Fruit fly (Drosophila melanogaster) whole organism, wandering third instar larva: Measurements from ENCODE around the gene CG1529.

Source experiments
- CG32264 ChIP-seq: fragments of 200-800 bp; sonication (Bioruptor generic); optimal IDR thresholded peaks from 2 replicates; lab custom pipeline; 2016; ENCODE audit warnings: missing biosample characterization, missing genetic modification characterization
- CG9705 ChIP-seq: fragments of 200-800 bp; sonication (Bioruptor generic); optimal IDR thresholded peaks from 2 replicates; lab custom pipeline; 2018; ENCODE audit warnings: missing biosample characterization, mild to moderate bottlenecking, missing genetic modification characterization
- CrebA ChIP-seq: fragments of 200-800 bp; sonication (Bioruptor generic); optimal IDR thresholded peaks from 2 replicates; lab custom pipeline; 2016; ENCODE audit warnings: missing biosample characterization, mild to moderate bottlenecking, missing genetic modification characterization, borderline replicate concordance
- Dfd ChIP-seq: fragments of >200 bp; optimal IDR thresholded peaks from 2 replicates; lab custom pipeline; 2017; ENCODE audit warnings: missing biosample characterization, missing genetic modification characterization
- HLH106 ChIP-seq: fragments of 200-800 bp; optimal IDR thresholded peaks from 3 replicates; lab custom pipeline; 2019; ENCODE audit warnings: missing biosample characterization, mild to moderate bottlenecking, missing genetic modification characterization, moderate library complexity
- Hnf4 ChIP-seq: fragments of 200-800 bp; sonication (Bioruptor generic); optimal IDR thresholded peaks from 2 replicates; lab custom pipeline; 2016; ENCODE audit warnings: missing biosample characterization, mild to moderate bottlenecking, missing genetic modification characterization
- Hr78 ChIP-seq: fragments of >200 bp; optimal IDR thresholded peaks from 2 replicates; lab custom pipeline; 2017; ENCODE audit warnings: missing biosample characterization, missing genetic modification characterization
- Hr83 ChIP-seq: fragments of 200-300 bp; sonication (Bioruptor generic); optimal IDR thresholded peaks from 2 replicates; lab custom pipeline; 2016; ENCODE audit warnings: missing biosample characterization, mild to moderate bottlenecking, missing genetic modification characterization, moderate library complexity; ENCODE audit not compliant: poor library complexity, severe bottlenecking
- Jra ChIP-seq: sonication (Bioruptor generic); optimal IDR thresholded peaks from 2 replicates; lab custom pipeline; 2016; ENCODE audit warnings: missing biosample characterization, missing genetic modification characterization
- Mio ChIP-seq: sonication (Bioruptor generic); optimal IDR thresholded peaks from 2 replicates; lab custom pipeline; 2016; ENCODE audit warnings: missing biosample characterization, missing genetic modification characterization
- Myc ChIP-seq: fragments of >200 bp; optimal IDR thresholded peaks from 2 replicates; lab custom pipeline; 2017
- N ChIP-seq: fragments of >200 bp; optimal IDR thresholded peaks from 2 replicates; lab custom pipeline; 2018; ENCODE audit warnings: missing biosample characterization, missing external identifiers, missing genetic modification characterization
- Rel ChIP-seq, 2 experiments: fragments of 200-800 bp; sonication (Bioruptor generic) in 1 of 2; optimal IDR thresholded peaks; 2 replicates in 1 of 2; 3 replicates in 1 of 2; lab custom pipeline; 2016 to 2019; ENCODE audit warnings: mild to moderate bottlenecking in 2 of 2, missing biosample characterization in 2 of 2, missing genetic modification characterization in 2 of 2, moderate library complexity in 1 of 2
- Sp1 ChIP-seq: fragments of 200-800 bp; sonication (Bioruptor generic); optimal IDR thresholded peaks from 3 replicates; lab custom pipeline; 2019; ENCODE audit warnings: missing biosample characterization, mild to moderate bottlenecking, missing genetic modification characterization, moderate library complexity
- br ChIP-seq: fragments of 200-800 bp; sonication (Bioruptor generic); optimal IDR thresholded peaks from 2 replicates; lab custom pipeline; 2016; ENCODE audit warnings: missing biosample characterization, missing genetic modification characterization
- brk ChIP-seq: fragments of 200-800 bp; sonication (Bioruptor generic); optimal IDR thresholded peaks from 2 replicates; lab custom pipeline; 2016; ENCODE audit warnings: missing biosample characterization, mild to moderate bottlenecking, missing genetic modification characterization
- dmrt93B ChIP-seq: fragments of 200-800 bp; sonication (Bioruptor generic); optimal IDR thresholded peaks from 2 replicates; lab custom pipeline; 2018; ENCODE audit warnings: missing biosample characterization, mild to moderate bottlenecking, missing genetic modification characterization
- ey ChIP-seq: fragments of 200-800 bp; sonication (Bioruptor generic); optimal IDR thresholded peaks from 2 replicates; lab custom pipeline; 2016; ENCODE audit warnings: missing biosample characterization, missing genetic modification characterization
- foxo ChIP-seq, 2 experiments: fragments of 200-800 bp; sonication (Bioruptor generic); optimal IDR thresholded peaks; 2 replicates in 1 of 2; 3 replicates in 1 of 2; lab custom pipeline; 2016 to 2017; ENCODE audit warnings: missing biosample characterization in 2 of 2, missing genetic modification characterization in 2 of 2
- fru ChIP-seq: fragments of 200-800 bp; sonication (Bioruptor generic); optimal IDR thresholded peaks from 3 replicates; lab custom pipeline; 2016; ENCODE audit warnings: missing biosample characterization, mild to moderate bottlenecking, missing genetic modification characterization
- h ChIP-seq: fragments of 200-800 bp; sonication (Bioruptor generic); optimal IDR thresholded peaks from 3 replicates; lab custom pipeline; 2016; ENCODE audit warnings: missing biosample characterization, mild to moderate bottlenecking, missing genetic modification characterization
- jim ChIP-seq: fragments of 175-275, 200-325 bp; sonication (Bioruptor generic); optimal IDR thresholded peaks from 2 replicates; lab custom pipeline; 2016; ENCODE audit warnings: missing biosample characterization, mild to moderate bottlenecking, missing genetic modification characterization
- pan ChIP-seq: fragments of >200 bp; optimal IDR thresholded peaks from 2 replicates; lab custom pipeline; 2017
- psq ChIP-seq: fragments of 200-800 bp; sonication (Bioruptor generic); optimal IDR thresholded peaks from 3 replicates; lab custom pipeline; 2017; ENCODE audit warnings: missing biosample characterization, mild to moderate bottlenecking, missing genetic modification characterization, moderate library complexity
- rgr ChIP-seq: fragments of 200-800 bp; sonication (Bioruptor generic); optimal IDR thresholded peaks from 3 replicates; lab custom pipeline; 2016; ENCODE audit warnings: missing biosample characterization, mild to moderate bottlenecking, missing genetic modification characterization
- sage ChIP-seq: fragments of 200-800 bp; sonication (Bioruptor generic); optimal IDR thresholded peaks from 2 replicates; lab custom pipeline; 2016; ENCODE audit warnings: missing biosample characterization, mild to moderate bottlenecking, missing genetic modification characterization
- sv ChIP-seq: fragments of 200-800 bp; sonication (Bioruptor generic); optimal IDR thresholded peaks from 3 replicates; lab custom pipeline; 2016; ENCODE audit warnings: missing biosample characterization, missing genetic modification characterization
- tai ChIP-seq: sonication (Bioruptor generic); optimal IDR thresholded peaks from 2 replicates; lab custom pipeline; 2016; ENCODE audit warnings: missing biosample characterization, missing genetic modification characterization
- usp ChIP-seq: fragments of >200 bp; optimal IDR thresholded peaks from 2 replicates; lab custom pipeline; 2017; ENCODE audit warnings: missing biosample characterization, missing genetic modification characterization
- woc ChIP-seq: sonication (Bioruptor generic); optimal IDR thresholded peaks from 2 replicates; lab custom pipeline; 2016; ENCODE audit warnings: missing biosample characterization, mild to moderate bottlenecking, missing genetic modification characterization

Gene CG1529

dm6 chrX:21047717-21048116 lies 16.0 kb upstream of the CG1529 start:
- TF ChIP-seq sage (GFP tag; lab: Kevin White, UChicago) (no peak), sv (GFP tag; lab: Kevin White, UChicago) (no peak), Myc (lab: Kevin White, UChicago) (no peak), brk (GFP tag; lab: Kevin White, UChicago) (no peak), CG32264 (GFP tag; lab: Kevin White, UChicago) (no peak), N (no peak), woc (GFP tag; lab: Kevin White, UChicago) (no peak), psq (GFP tag; lab: Kevin White, UChicago) (no peak), fru (GFP tag; lab: Kevin White, UChicago) (no peak), HLH106 (no peak), usp (GFP tag; lab: Kevin White, UChicago) (no peak), pan (lab: Kevin White, UChicago) (no peak)

dm6 chrX:21046141-21046540 lies 14.4 kb upstream of the CG1529 start:
- peak; percentile 3 for TF ChIP-seq h (GFP tag; lab: Kevin White, UChicago)
- TF ChIP-seq tai (GFP tag; lab: Kevin White, UChicago) = no peak
- TF ChIP-seq, all 38 proteins: peak for 1

dm6 chrX:21045448-21045941 lies 13.7 kb upstream of the CG1529 start:
- no peak for TF ChIP-seq dmrt93B (GFP tag; lab: Kevin White, UChicago)
- no peak for TF ChIP-seq sv (GFP tag; lab: Kevin White, UChicago)
- TF ChIP-seq br (GFP tag; lab: Kevin White, UChicago) = no peak
- TF ChIP-seq foxo (GFP tag; optimal IDR thresholded peaks at IDR 0.05; lab: Kevin White, UChicago) = no peak
- TF ChIP-seq Sp1 (GFP tag; lab: Kevin White, UChicago) = no peak
- TF ChIP-seq psq (GFP tag; lab: Kevin White, UChicago) = no peak
- no peak for TF ChIP-seq Hr83
- TF ChIP-seq brk (GFP tag; lab: Kevin White, UChicago) = no peak
- TF ChIP-seq Hr78 (GFP tag; lab: Kevin White, UChicago) = no peak
- TF ChIP-seq Mio (GFP tag; lab: Kevin White, UChicago) = no peak
- no peak for TF ChIP-seq Hnf4 (GFP tag; lab: Kevin White, UChicago)
- no peak for TF ChIP-seq Jra (GFP tag; lab: Kevin White, UChicago)
- TF ChIP-seq ey (GFP tag; lab: Kevin White, UChicago) = no peak
- TF ChIP-seq sage (GFP tag; lab: Kevin White, UChicago) = no peak
- TF ChIP-seq CG9705 = no peak
- no peak for TF ChIP-seq fru (GFP tag; lab: Kevin White, UChicago)
- TF ChIP-seq CG32264 (GFP tag; lab: Kevin White, UChicago) = no peak

dm6 chrX:21044831-21045447 lies 13.2 kb upstream of the CG1529 start, which contains the start of gene Cbs:
Gene Cbs, plus strand, starts transcription at chrX:21045138.
- no peak for TF ChIP-seq CrebA (GFP tag; lab: Kevin White, UChicago)
- no peak for TF ChIP-seq Rel (GFP tag; optimal IDR thresholded peaks at IDR 0.05; lab: Kevin White, UChicago)
- TF ChIP-seq Rel (tag; optimal IDR thresholded peaks at IDR 0.05; lab: Kevin White, UChicago) = no peak
- no peak for TF ChIP-seq fru (GFP tag; lab: Kevin White, UChicago)
- no peak for TF ChIP-seq Myc (lab: Kevin White, UChicago)
- TF ChIP-seq Sp1 (GFP tag; lab: Kevin White, UChicago) = peak; percentile 51
- TF ChIP-seq jim = no peak
- no peak for TF ChIP-seq Dfd (GFP tag; lab: Kevin White, UChicago)
- peak; percentile 49 for TF ChIP-seq sv (GFP tag; lab: Kevin White, UChicago)
- peak; percentile 9 for TF ChIP-seq psq (GFP tag; lab: Kevin White, UChicago)
- TF ChIP-seq rgr (GFP tag; lab: Kevin White, UChicago) = peak; percentile 17
- TF ChIP-seq foxo (GFP tag; optimal IDR thresholded peaks at IDR 0.05; lab: Kevin White, UChicago) = peak in 1 of 2 experiments; percentile 39
- peak; percentile 52 for TF ChIP-seq HLH106
- TF ChIP-seq woc (GFP tag; lab: Kevin White, UChicago) = peak; percentile 14
- peak; percentile 8 for TF ChIP-seq h (GFP tag; lab: Kevin White, UChicago)
- TF ChIP-seq ey (GFP tag; lab: Kevin White, UChicago) = no peak
